Fruit fly (Drosophila melanogaster): ENCODE measurements around the gene nis.

nis gene

dm6 chr2L:1615753-1616152 is 28.8 kb upstream of the nis start (continued):
- TF ChIP-seq pros (GFP tag; optimal IDR thresholded peaks at IDR 0.05) = peak; percentile 39
- 0 out of 4 replicates have a peak, but pooled peaks have one; percentile 25 for TF ChIP-seq chinmo (GFP tag; IDR thresholded peaks at IDR 0.05; ENCODE audit: partially characterized antibody)
- peak; percentile 61 for TF ChIP-seq Aef1 (GFP tag; IDR thresholded peaks at IDR 0.05)
- TF ChIP-seq Pdp1 (GFP tag; optimal IDR thresholded peaks at IDR 0.05) = peak; percentile 49 to 50
- TF ChIP-seq CG10543 (GFP tag; optimal IDR thresholded peaks at IDR 0.05) = no peak
- peak; percentile 65 for TF ChIP-seq CG9727 (GFP tag; optimal IDR thresholded peaks at IDR 0.05)
- no peak for TF ChIP-seq Kr (GFP tag; optimal IDR thresholded peaks at IDR 0.05)
- no peak for TF ChIP-seq sima (GFP tag; optimal IDR thresholded peaks at IDR 0.05)
- no peak for TF ChIP-seq Hr39 (optimal IDR thresholded peaks at IDR 0.05)
- peak; percentile 17 for TF ChIP-seq exex (tag; optimal IDR thresholded peaks at IDR 0.05)
- TF ChIP-seq Atf6 (GFP tag; IDR thresholded peaks at IDR 0.05) = peak; percentile 63
- peak; percentile 27 for TF ChIP-seq CG15601 (tag; optimal IDR thresholded peaks at IDR 0.05)
- peak; percentile 67 for TF ChIP-seq CG12391 (tag; optimal IDR thresholded peaks at IDR 0.05)
- peak; percentile 40 for TF ChIP-seq Deaf1 (tag; optimal IDR thresholded peaks at IDR 0.05)
- TF ChIP-seq CG10321 (GFP tag; IDR thresholded peaks at IDR 0.05) = 0 out of 2 replicates have a peak, but pooled peaks have one; percentile 26
- no peak for TF ChIP-seq pan (optimal IDR thresholded peaks at IDR 0.05)
- peak in 1 of 2 experiments; percentile 79 for TF ChIP-seq pan (GFP tag; optimal IDR thresholded peaks at IDR 0.05 in 1 of 2, IDR thresholded peaks at IDR 0.05 in 1 of 2)
- TF ChIP-seq CG32532 (GFP tag; IDR thresholded peaks at IDR 0.05) = peak; percentile 61; the same call in 1 of the 2 replicates
- peak; percentile 64 for TF ChIP-seq stc (GFP tag; IDR thresholded peaks at IDR 0.05)
- no peak for TF ChIP-seq trh (GFP tag; optimal IDR thresholded peaks at IDR 0.05)
- TF ChIP-seq CG32772 (GFP tag; IDR thresholded peaks at IDR 0.05) = peak; percentile 55; the same call in 1 of the 2 replicates
- peak; percentile 49 for TF ChIP-seq CG11696 (GFP tag; IDR thresholded peaks at IDR 0.05)
- TF ChIP-seq Fer2 (tag; optimal IDR thresholded peaks at IDR 0.05) = no peak
- no peak for TF ChIP-seq kni (GFP tag; optimal IDR thresholded peaks at IDR 0.05)
- no peak for TF ChIP-seq sc (optimal IDR thresholded peaks at IDR 0.05)
- TF ChIP-seq sc (GFP tag; optimal IDR thresholded peaks at IDR 0.05) = peak; percentile 31
- no peak for TF ChIP-seq CG16779 (GFP tag; IDR thresholded peaks at IDR 0.05)
- peak; percentile 71 for TF ChIP-seq CG6683 (GFP tag; optimal IDR thresholded peaks at IDR 0.05)
- no peak for TF ChIP-seq lbe (GFP tag; optimal IDR thresholded peaks at IDR 0.05)
- peak; percentile 82 for TF ChIP-seq CG17359 (tag; optimal IDR thresholded peaks at IDR 0.05)
- TF ChIP-seq CG12769 (tag; optimal IDR thresholded peaks at IDR 0.05) = peak; percentile 86
- TF ChIP-seq Max (GFP tag; optimal IDR thresholded peaks at IDR 0.05) = peak; percentile 32
- TF ChIP-seq Mes4 (GFP tag; optimal IDR thresholded peaks at IDR 0.05) = peak; percentile 1
- peak; percentile 64 for TF ChIP-seq lilli (GFP tag; optimal IDR thresholded peaks at IDR 0.05)
- peak; percentile 15 for TF ChIP-seq dm (GFP tag; optimal IDR thresholded peaks at IDR 0.05)
- TF ChIP-seq CG10654 (GFP tag; optimal IDR thresholded peaks at IDR 0.05) = peak; percentile 26
- TF ChIP-seq ase (GFP tag; IDR thresholded peaks at IDR 0.05) = peak; percentile 39; the same call in 1 of the 3 replicates
- TF ChIP-seq amos (GFP tag; IDR thresholded peaks at IDR 0.05; ENCODE audit: partially characterized antibody) = no peak
- peak; percentile 61 for TF ChIP-seq tap (tag; optimal IDR thresholded peaks at IDR 0.05)
- peak; percentile 52; the same call in 1 of the 2 replicates for TF ChIP-seq H2.0 (GFP tag; IDR thresholded peaks at IDR 0.05)
- no peak for TF ChIP-seq Hmx (GFP tag; optimal IDR thresholded peaks at IDR 0.05)
- peak; percentile 36; the same call in 1 of the 2 replicates for TF ChIP-seq CG9215 (GFP tag; IDR thresholded peaks at IDR 0.05)
- TF ChIP-seq zen2 (GFP tag; IDR thresholded peaks at IDR 0.05; ENCODE audit: partially characterized antibody) = no peak
- TF ChIP-seq CG14441 (GFP tag; IDR thresholded peaks at IDR 0.05) = peak; percentile 59; the same call in 1 of the 2 replicates
- TF ChIP-seq maf-S (GFP tag; optimal IDR thresholded peaks at IDR 0.05) = no peak
- TF ChIP-seq knrl (GFP tag; IDR thresholded peaks at IDR 0.05; ENCODE audit: partially characterized antibody) = no peak
- no peak for TF ChIP-seq Elba2 (GFP tag; optimal IDR thresholded peaks at IDR 0.05)
- TF ChIP-seq CG12071 (GFP tag; optimal IDR thresholded peaks at IDR 0.05) = peak; percentile 49
- TF ChIP-seq CG12155 (GFP tag; optimal IDR thresholded peaks at IDR 0.05) = peak; percentile 41
- TF ChIP-seq CG6765 (GFP tag; optimal IDR thresholded peaks at IDR 0.05) = peak; percentile 18
- no peak for TF ChIP-seq ato (GFP tag; IDR thresholded peaks at IDR 0.05; ENCODE audit: partially characterized antibody)
